Fruit fly (Drosophila melanogaster): ENCODE data around the gene Or67b.

Or67b gene

dm6 chr3L:9613960-9614588, 14.9 kb downstream of the Or67b start:
- TF ChIP-seq CG8478 (optimal IDR thresholded peaks at IDR 0.05) = no peak
- peak; percentile 82 to 96 for TF ChIP-seq CTCF (optimal IDR thresholded peaks at IDR 0.05)

DNA sequence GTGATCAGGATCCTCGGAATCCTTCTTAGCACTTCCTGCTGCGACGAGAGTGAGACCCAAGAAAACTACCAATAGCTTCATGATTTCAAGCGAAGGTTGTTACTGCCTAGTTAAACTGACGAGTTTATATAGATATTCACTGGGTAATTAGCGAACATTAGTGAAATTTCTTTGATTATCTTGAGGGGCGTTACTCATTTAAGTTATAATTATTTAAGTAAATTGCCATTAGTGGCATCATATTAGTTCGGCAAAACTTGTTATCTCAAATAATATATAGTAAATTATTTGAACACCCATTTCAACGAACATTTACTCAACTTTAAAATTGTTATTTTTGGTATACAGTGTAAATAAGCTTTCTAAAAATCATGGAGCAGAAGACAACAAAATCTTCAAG, 27.8 kb downstream of the Or67b start, which contains the start of the genes CG3088 and CG3306:
Gene CG3088 (minus strand): TSS at position 101 of the 400 bp plus-strand sequence.
Gene CG3306 (plus strand): TSS at position 299 of the 400 bp plus-strand sequence.
- TF ChIP-seq CTCF (optimal IDR thresholded peaks at IDR 0.05) (no peak), CG8478 (optimal IDR thresholded peaks at IDR 0.05) (no peak)

dm6 chr3L:9598688-9599087, 30.3 kb downstream of the Or67b start, which contains the start of gene CG3222:
Gene CG3222, plus strand, starts transcription at chr3L:9598988.
- TF ChIP-seq CTCF (optimal IDR thresholded peaks at IDR 0.05) (no peak), CG8478 (optimal IDR thresholded peaks at IDR 0.05) (no peak)

dm6 chr3L:9597464-9597863, 31.5 kb downstream of the Or67b start, which contains the start of gene Tmc:
Gene Tmc, plus strand, starts transcription at chr3L:9597764.
- no peak for TF ChIP-seq CG8478 (optimal IDR thresholded peaks at IDR 0.05)

- TF ChIP-seq CG8478 (optimal IDR thresholded peaks at IDR 0.05) (no peak), CTCF (optimal IDR thresholded peaks at IDR 0.05) (no peak)
Observed at dm6 chr3L:9583388-9583787, 45.6 kb downstream of the Or67b start.
